Fruit fly (Drosophila melanogaster) whole organism, embryonic: ENCODE results near the gene Cys.

Experiments
- CG10147 ChIP-seq: fragments of 200-800 bp; sonication (Bioruptor generic); optimal IDR thresholded peaks from 2 replicates; lab custom pipeline; 2019; ENCODE audit warnings: missing biosample characterization, mild to moderate bottlenecking, missing genetic modification characterization, moderate library complexity
- CG10267 ChIP-seq: fragments of 200-800 bp; sonication (Bioruptor generic); optimal IDR thresholded peaks from 2 replicates; lab custom pipeline; 2018; ENCODE audit warnings: missing biosample characterization, mild to moderate bottlenecking, missing genetic modification characterization, moderate library complexity
- CG10462 ChIP-seq: fragments of 200-800 bp; sonication (Bioruptor generic); optimal IDR thresholded peaks from 2 replicates; lab custom pipeline; 2016; ENCODE audit warnings: missing biosample characterization, missing genetic modification characterization
- CG12155 ChIP-seq: fragments of 200-800 bp; sonication (Bioruptor generic); optimal IDR thresholded peaks from 3 replicates; lab custom pipeline; 2016; ENCODE audit warnings: missing biosample characterization, missing genetic modification characterization
- CG1233 ChIP-seq: fragments of 200-800 bp; sonication (Bioruptor generic); optimal IDR thresholded peaks from 4 replicates; lab custom pipeline; 2018; ENCODE audit warnings: missing biosample characterization, mild to moderate bottlenecking, missing genetic modification characterization
- CG13424 ChIP-seq: fragments of 200-800 bp; sonication (Bioruptor generic); optimal IDR thresholded peaks from 2 replicates; lab custom pipeline; 2019; ENCODE audit warnings: missing biosample characterization, mild to moderate bottlenecking, missing genetic modification characterization, moderate library complexity
- CG14014 ChIP-seq: fragments of 200-800 bp; sonication (Bioruptor generic); IDR thresholded peaks from 2 replicates; pipeline ENCODE4 v1.3.6; 2022; ENCODE audit warnings: missing biosample characterization, missing genetic modification characterization
- CG14710 ChIP-seq: fragments of 200-800 bp; sonication (Bioruptor generic); optimal IDR thresholded peaks from 3 replicates; lab custom pipeline; 2019; ENCODE audit warnings: missing biosample characterization, mild to moderate bottlenecking, missing genetic modification characterization, moderate library complexity
- CG1529 ChIP-seq: fragments of 200-800 bp; sonication (Bioruptor generic); optimal IDR thresholded peaks from 3 replicates; lab custom pipeline; 2018; ENCODE audit warnings: missing biosample characterization, missing genetic modification characterization
- CG15479 ChIP-seq: fragments of 200-800 bp; sonication (Bioruptor generic); optimal IDR thresholded peaks from 3 replicates; lab custom pipeline; 2019; ENCODE audit warnings: missing biosample characterization, mild to moderate bottlenecking, missing genetic modification characterization, moderate library complexity
- CG1602 ChIP-seq: fragments of 200-800 bp; sonication (Bioruptor generic); optimal IDR thresholded peaks from 3 replicates; lab custom pipeline; 2016; ENCODE audit warnings: missing biosample characterization, missing genetic modification characterization
- CG1603 ChIP-seq: fragments of 200-800 bp; sonication (Bioruptor generic); optimal IDR thresholded peaks from 2 replicates; lab custom pipeline; 2019; ENCODE audit warnings: missing biosample characterization, mild to moderate bottlenecking, missing genetic modification characterization, moderate library complexity
- CG17328 ChIP-seq: fragments of 200-800 bp; sonication (Bioruptor generic); IDR thresholded peaks from 2 replicates; pipeline ENCODE4 v1.3.6; 2022; ENCODE audit warnings: missing biosample characterization, missing genetic modification characterization
- CG17359 ChIP-seq: fragments of 200-800 bp; sonication (Bioruptor generic); optimal IDR thresholded peaks from 3 replicates; lab custom pipeline; 2018; ENCODE audit warnings: missing biosample characterization, mild to moderate bottlenecking, missing genetic modification characterization, moderate library complexity
- CG17385 ChIP-seq: fragments of 200-800 bp; sonication (Bioruptor generic); optimal IDR thresholded peaks from 3 replicates; lab custom pipeline; 2018; ENCODE audit warnings: missing biosample characterization, mild to moderate bottlenecking, missing genetic modification characterization
- CG1832 ChIP-seq: fragments of 200-800 bp; sonication (Bioruptor generic); optimal IDR thresholded peaks from 2 replicates; lab custom pipeline; 2017; ENCODE audit warnings: missing biosample characterization, mild to moderate bottlenecking, missing genetic modification characterization, inconsistent platforms
- CG2199 ChIP-seq: fragments of 200-800 bp; sonication (Bioruptor generic); IDR thresholded peaks from 3 replicates; pipeline ENCODE4 v1.3.6; 2022; ENCODE audit warnings: missing biosample characterization, missing genetic modification characterization
- CG4282 ChIP-seq: fragments of 200-800 bp; sonication (Bioruptor generic); optimal IDR thresholded peaks from 2 replicates; lab custom pipeline; 2016; ENCODE audit warnings: missing biosample characterization, missing genetic modification characterization
- CG4617 ChIP-seq: fragments of 200-800 bp; sonication (Bioruptor generic); optimal IDR thresholded peaks from 3 replicates; lab custom pipeline; 2016; ENCODE audit warnings: missing biosample characterization, missing genetic modification characterization, borderline replicate concordance
- CG4820 ChIP-seq: fragments of 200-800 bp; sonication (Bioruptor generic); optimal IDR thresholded peaks from 3 replicates; lab custom pipeline; 2016; ENCODE audit warnings: missing biosample characterization, missing genetic modification characterization
- CG7556 ChIP-seq: fragments of 200-800 bp; sonication (Bioruptor generic); optimal IDR thresholded peaks from 2 replicates; lab custom pipeline; 2017; ENCODE audit warnings: missing biosample characterization, mild to moderate bottlenecking, missing genetic modification characterization
- CG9215 ChIP-seq: fragments of 200-800 bp; sonication (Bioruptor generic); IDR thresholded peaks from 2 replicates; pipeline ENCODE4 v1.3.6; 2022; ENCODE audit warnings: missing biosample characterization, missing genetic modification characterization
- CG9876 ChIP-seq: fragments of 200-800 bp; sonication (Bioruptor generic); optimal IDR thresholded peaks from 2 replicates; lab custom pipeline; 2016; ENCODE audit warnings: missing biosample characterization, missing genetic modification characterization
- CrebB ChIP-seq: fragments of 200-800 bp; sonication (Bioruptor generic); optimal IDR thresholded peaks from 3 replicates; lab custom pipeline; 2018; ENCODE audit warnings: missing biosample characterization, mild to moderate bottlenecking, missing genetic modification characterization
- Mes4 ChIP-seq: fragments of 200-800 bp; sonication (Bioruptor generic); optimal IDR thresholded peaks from 2 replicates; lab custom pipeline; 2016; ENCODE audit warnings: missing biosample characterization, missing genetic modification characterization
- NK7.1 ChIP-seq: fragments of 200-800 bp; sonication (Bioruptor generic); optimal IDR thresholded peaks from 3 replicates; lab custom pipeline; 2016; ENCODE audit warnings: missing biosample characterization, missing genetic modification characterization
- Ptx1 ChIP-seq: fragments of 200-800 bp; sonication (Bioruptor generic); IDR thresholded peaks from 2 replicates; pipeline ENCODE4 v1.3.6; 2022; ENCODE audit warnings: missing biosample characterization, missing genetic modification characterization
- Sox102F ChIP-seq: fragments of 200-800 bp; sonication (Bioruptor generic); optimal IDR thresholded peaks from 2 replicates; lab custom pipeline; 2018; ENCODE audit warnings: missing biosample characterization, mild to moderate bottlenecking, missing genetic modification characterization, moderate library complexity
- Spps ChIP-seq: fragments of 200-800 bp; sonication (Bioruptor generic); optimal IDR thresholded peaks from 2 replicates; lab custom pipeline; 2018; ENCODE audit warnings: missing biosample characterization, mild to moderate bottlenecking, missing genetic modification characterization
- Xrp1 ChIP-seq: fragments of 200-800 bp; sonication (Bioruptor generic); IDR thresholded peaks from 2 replicates; pipeline ENCODE4 v1.3.6; 2022; ENCODE audit warnings: missing biosample characterization, missing genetic modification characterization
- az2 ChIP-seq: fragments of 200-800 bp; sonication (Bioruptor generic); optimal IDR thresholded peaks from 3 replicates; lab custom pipeline; 2016; ENCODE audit warnings: missing biosample characterization, missing genetic modification characterization
- bcd ChIP-seq: fragments of 200-800 bp; sonication (Bioruptor generic); optimal IDR thresholded peaks from 2 replicates; lab custom pipeline; 2017; ENCODE audit warnings: missing biosample characterization, mild to moderate bottlenecking, missing genetic modification characterization
- bsh ChIP-seq, 2 experiments: fragments of 200-800 bp; sonication (Bioruptor generic); optimal IDR thresholded peaks; 2 replicates each; lab custom pipeline; 2017 to 2018; ENCODE audit warnings: mild to moderate bottlenecking in 2 of 2, missing biosample characterization in 2 of 2, missing genetic modification characterization in 2 of 2, moderate library complexity in 1 of 2
- chm ChIP-seq: fragments of 200-800 bp; sonication (Bioruptor generic); IDR thresholded peaks from 2 replicates; pipeline ENCODE4 v1.3.6; 2022; ENCODE audit warnings: missing biosample characterization, missing genetic modification characterization
- dati ChIP-seq: fragments of 200-800 bp; sonication (Bioruptor generic); IDR thresholded peaks from 2 replicates; pipeline ENCODE4 v1.3.6; 2022; ENCODE audit warnings: missing biosample characterization, missing genetic modification characterization
- dmrt11E ChIP-seq: fragments of 200-800 bp; sonication (Bioruptor generic); optimal IDR thresholded peaks from 3 replicates; lab custom pipeline; 2018; ENCODE audit warnings: missing biosample characterization, mild to moderate bottlenecking, missing genetic modification characterization, moderate library complexity
- gem ChIP-seq: fragments of 200-800 bp; sonication (Bioruptor generic); optimal IDR thresholded peaks from 2 replicates; lab custom pipeline; 2019; ENCODE audit warnings: missing biosample characterization, mild to moderate bottlenecking, missing genetic modification characterization, moderate library complexity
- gt ChIP-seq: fragments of 200-800 bp; sonication (Bioruptor generic); IDR thresholded peaks from 2 replicates; pipeline ENCODE4 v1.3.6; 2022; ENCODE audit warnings: missing biosample characterization, missing genetic modification characterization
- lmd ChIP-seq: fragments of 200-800 bp; sonication (Bioruptor generic); IDR thresholded peaks from 2 replicates; pipeline ENCODE4 v1.3.6; 2022; ENCODE audit warnings: missing biosample characterization, missing genetic modification characterization
- lola ChIP-seq, 3 experiments: fragments of >200 bp in 2 of 3; fragments of 200-800 bp in 1 of 3; sonication (Bioruptor generic) in 1 of 3; optimal IDR thresholded peaks; 2 replicates each; lab custom pipeline; 2017 to 2019; ENCODE audit warnings: missing biosample characterization in 3 of 3, missing genetic modification characterization in 3 of 3, mild to moderate bottlenecking in 1 of 3, moderate library complexity in 1 of 3
- oc ChIP-seq: fragments of 200-800 bp; sonication (Bioruptor generic); optimal IDR thresholded peaks from 2 replicates; lab custom pipeline; 2018; ENCODE audit warnings: missing biosample characterization, mild to moderate bottlenecking, missing genetic modification characterization, moderate library complexity
- pan ChIP-seq, 4 experiments: fragments of >200 bp in 3 of 4; fragments of 200-800 bp in 1 of 4; sonication (Bioruptor generic) in 1 of 4; optimal IDR thresholded peaks in 3 of 4; IDR thresholded peaks in 1 of 4; 2 replicates each; pipeline versions ENCODE4 v1.3.6 to Lab custom; 2017 to 2022; ENCODE audit warnings: missing biosample characterization in 2 of 4, missing genetic modification characterization in 2 of 4, mixed read lengths in 1 of 4
- pzg ChIP-seq: fragments of 200-800 bp; sonication (Bioruptor generic); optimal IDR thresholded peaks from 3 replicates; lab custom pipeline; 2018; ENCODE audit warnings: missing biosample characterization, mild to moderate bottlenecking, missing genetic modification characterization, moderate library complexity
- row ChIP-seq: fragments of 200-800 bp; sonication (Bioruptor generic); IDR thresholded peaks from 3 replicates; pipeline ENCODE4 v1.3.6; 2022; ENCODE audit warnings: missing biosample characterization, missing genetic modification characterization
- sens ChIP-seq: fragments of 200-800 bp; sonication (Bioruptor generic); peaks from one replicate; lab custom pipeline; 2016; ENCODE audit warnings: missing biosample characterization, missing genetic modification characterization
- usp ChIP-seq: fragments of >200 bp; optimal IDR thresholded peaks from 2 replicates; lab custom pipeline; 2017; ENCODE audit warnings: missing biosample characterization, missing genetic modification characterization
- vvl ChIP-seq: fragments of 200-800 bp; sonication (Bioruptor generic); IDR thresholded peaks from 2 replicates; pipeline ENCODE4 v1.3.6; 2022; ENCODE audit warnings: missing biosample characterization, missing genetic modification characterization
- zf30C ChIP-seq: fragments of 200-800 bp; sonication (Bioruptor generic); optimal IDR thresholded peaks from 3 replicates; lab custom pipeline; 2018; ENCODE audit warnings: missing biosample characterization, mild to moderate bottlenecking, missing genetic modification characterization
- zfh2 ChIP-seq: fragments of 200-800 bp; sonication (Bioruptor generic); optimal IDR thresholded peaks from 2 replicates; lab custom pipeline; 2016; ENCODE audit warnings: missing biosample characterization, missing genetic modification characterization

Gene Cys

dm6 chr3R:14597935-14598424 is 28.5 kb upstream of the Cys start (continued):
- no peak for TF ChIP-seq CG10462
- peak; percentile 24; the same call in 1 of the 2 replicates for TF ChIP-seq CG17328 (GFP tag; lab: Robert Waterston, UW)
- TF ChIP-seq row (GFP tag; lab: Robert Waterston, UW) = peak; percentile 30; the same call in 2 of the 3 replicates
- TF ChIP-seq bcd = peak; percentile 16
- TF ChIP-seq chm (GFP tag; lab: Robert Waterston, UW) = 0 out of 2 replicates have a peak, but pooled peaks have one; percentile 36
- no peak for TF ChIP-seq zfh2
- TF ChIP-seq CG12155 (GFP tag; lab: Kevin White, UChicago) = no peak
- peak; percentile 0 for TF ChIP-seq Spps (tag; lab: Kevin White, UChicago)
- TF ChIP-seq bsh (GFP tag; optimal IDR thresholded peaks at IDR 0.05; lab: Kevin White, UChicago) = peak in 1 of 2 experiments; percentile 64
- TF ChIP-seq zf30C (GFP tag; lab: Kevin White, UChicago) = peak; percentile 68
- TF ChIP-seq oc (tag; lab: Kevin White, UChicago) = peak; percentile 10
- no peak for TF ChIP-seq CG4282 (GFP tag; lab: Kevin White, UChicago)
- TF ChIP-seq NK7.1 = no peak
- peak; percentile 57; the same call in 1 of the 3 replicates for TF ChIP-seq CG2199 (GFP tag; lab: Robert Waterston, UW)
- TF ChIP-seq vvl (GFP tag; lab: Robert Waterston, UW) = peak; percentile 47; the same call in 1 of the 2 replicates
- peak; percentile 33 for TF ChIP-seq CG10267
- TF ChIP-seq CG4617 (GFP tag; lab: Kevin White, UChicago) = no peak
- TF ChIP-seq CG1602 (GFP tag; lab: Kevin White, UChicago) = peak; percentile 22
- no peak for TF ChIP-seq CG10147 (GFP tag; lab: Kevin White, UChicago)
- TF ChIP-seq pzg = no peak
- 0 out of 2 replicates have a peak, but pooled peaks have one; percentile 24 for TF ChIP-seq dati (GFP tag; lab: Robert Waterston, UW)
- peak; percentile 72 for TF ChIP-seq gem (tag; lab: Kevin White, UChicago)
- no peak for TF ChIP-seq pan (optimal IDR thresholded peaks at IDR 0.05; lab: Kevin White, UChicago)
- peak in 1 of 2 experiments; percentile 37 for TF ChIP-seq pan (GFP tag; optimal IDR thresholded peaks at IDR 0.05 in 1 of 2, IDR thresholded peaks at IDR 0.05 in 1 of 2)
- TF ChIP-seq CG4820 = peak; percentile 32
- TF ChIP-seq CG9876 (GFP tag; lab: Kevin White, UChicago) = no peak
- no peak for TF ChIP-seq Mes4
- TF ChIP-seq gt (GFP tag; lab: Robert Waterston, UW) = no peak
- TF ChIP-seq Xrp1 (GFP tag; lab: Robert Waterston, UW) = peak; percentile 67
- TF ChIP-seq CG15479 (GFP tag; lab: Kevin White, UChicago) = peak; percentile 70
- TF ChIP-seq CG14710 (tag; lab: Kevin White, UChicago) = peak; percentile 38
- TF ChIP-seq dmrt11E = peak; percentile 68
- peak; percentile 32 for TF ChIP-seq CG17385 (GFP tag; lab: Kevin White, UChicago)
- peak; percentile 33 for TF ChIP-seq az2
- TF ChIP-seq sens (GFP tag; lab: Kevin White, UChicago) = peak; percentile 89
- peak; percentile 35 for TF ChIP-seq CG13424 (tag; lab: Kevin White, UChicago)
- peak in 1 of 3 experiments; percentile 56 for TF ChIP-seq lola (GFP tag; optimal IDR thresholded peaks at IDR 0.05; lab: Kevin White, UChicago)
- no peak for TF ChIP-seq CG14014
- TF ChIP-seq lmd (GFP tag; lab: Robert Waterston, UW) = peak; percentile 44
- peak; percentile 55 for TF ChIP-seq Sox102F
- TF ChIP-seq CrebB = no peak
- peak; percentile 1 for TF ChIP-seq CG1233
- TF ChIP-seq Ptx1 (GFP tag; lab: Robert Waterston, UW) = peak; percentile 49
- TF ChIP-seq CG1603 (tag; lab: Kevin White, UChicago) = peak; percentile 32
- TF ChIP-seq CG17359 (tag; lab: Kevin White, UChicago) = peak; percentile 11
- TF ChIP-seq CG9215 = no peak
- TF ChIP-seq CG1529 = peak; percentile 32
- peak; percentile 45 for TF ChIP-seq CG7556 (GFP tag; lab: Kevin White, UChicago)
- peak; percentile 51 for TF ChIP-seq CG1832 (GFP tag; lab: Kevin White, UChicago)
- TF ChIP-seq usp (GFP tag; lab: Kevin White, UChicago) = no peak
